Fruit fly (Drosophila melanogaster) whole organism, embryonic: ENCODE results near the gene CG4133.

Source experiments
- Adf1 ChIP-seq: fragments of 200-800 bp; sonication (Bioruptor generic); IDR thresholded peaks from 2 replicates; pipeline ENCODE4 v1.3.6; 2022; ENCODE audit warnings: missing biosample characterization, missing genetic modification characterization
- Blimp-1 ChIP-seq: fragments of 200-800 bp; sonication (Bioruptor generic); optimal IDR thresholded peaks from 3 replicates; lab custom pipeline; 2018; ENCODE audit warnings: missing biosample characterization, missing genetic modification characterization, mild to moderate bottlenecking, moderate library complexity, missing genetic modification reagents
- CG10462 ChIP-seq: fragments of 200-800 bp; sonication (Bioruptor generic); optimal IDR thresholded peaks from 2 replicates; lab custom pipeline; 2016; ENCODE audit warnings: missing biosample characterization, missing genetic modification characterization
- CG1647 ChIP-seq: fragments of 200-800 bp; sonication (Bioruptor generic); optimal IDR thresholded peaks from 3 replicates; lab custom pipeline; 2016; ENCODE audit warnings: missing biosample characterization, missing genetic modification characterization
- CG17359 ChIP-seq: fragments of 200-800 bp; sonication (Bioruptor generic); optimal IDR thresholded peaks from 3 replicates; lab custom pipeline; 2018; ENCODE audit warnings: missing biosample characterization, mild to moderate bottlenecking, missing genetic modification characterization, moderate library complexity
- CG30020 ChIP-seq: fragments of 200-800 bp; optimal IDR thresholded peaks from 2 replicates; lab custom pipeline; 2019; ENCODE audit warnings: missing biosample characterization, mild to moderate bottlenecking, missing genetic modification characterization, moderate library complexity
- CG5953 ChIP-seq: fragments of 200-800 bp; sonication (Bioruptor generic); IDR thresholded peaks from 2 replicates; pipeline ENCODE4 v1.3.6; 2022; ENCODE audit warnings: missing biosample characterization, missing genetic modification characterization
- CG6254 ChIP-seq: fragments of 200-800 bp; sonication (Bioruptor generic); optimal IDR thresholded peaks from 3 replicates; lab custom pipeline; 2017; ENCODE audit warnings: mild to moderate bottlenecking, missing biosample characterization, missing genetic modification reagents, missing genetic modification characterization
- CG6765 ChIP-seq: fragments of 200-800 bp; sonication (Bioruptor generic); optimal IDR thresholded peaks from 3 replicates; lab custom pipeline; 2017; ENCODE audit warnings: missing biosample characterization, mild to moderate bottlenecking, missing genetic modification characterization
- CG6813 ChIP-seq: fragments of 200-800 bp; sonication (Bioruptor generic); optimal IDR thresholded peaks from 2 replicates; lab custom pipeline; 2017; ENCODE audit warnings: missing biosample characterization, missing genetic modification characterization, mild to moderate bottlenecking, moderate library complexity, missing genetic modification reagents
- CG7556 ChIP-seq: fragments of 200-800 bp; sonication (Bioruptor generic); optimal IDR thresholded peaks from 2 replicates; lab custom pipeline; 2017; ENCODE audit warnings: missing biosample characterization, mild to moderate bottlenecking, missing genetic modification characterization
- CHES-1-like ChIP-seq: fragments of 200-800 bp; sonication (Bioruptor generic); optimal IDR thresholded peaks from 2 replicates; lab custom pipeline; 2016; ENCODE audit warnings: missing biosample characterization, missing genetic modification characterization
- E2f2 ChIP-seq: fragments of 200-800 bp; sonication (Bioruptor generic); IDR thresholded peaks from 2 replicates; pipeline ENCODE4 v1.3.6; 2022; ENCODE audit warnings: missing biosample characterization, missing genetic modification characterization
- Fer3 ChIP-seq: fragments of 200-800 bp; sonication (Bioruptor generic); optimal IDR thresholded peaks from 2 replicates; lab custom pipeline; 2018; ENCODE audit warnings: missing biosample characterization, mild to moderate bottlenecking, missing genetic modification characterization, moderate library complexity
- Gug ChIP-seq: fragments of 200-800 bp; sonication (Bioruptor generic); IDR thresholded peaks from 4 replicates; pipeline ENCODE4 v1.3.6; 2022; ENCODE audit warnings: missing biosample characterization, missing genetic modification characterization
- HLH3B ChIP-seq: fragments of 200-800 bp; sonication (Bioruptor generic); IDR thresholded peaks from 2 replicates; pipeline ENCODE4 v1.3.6; 2022; ENCODE audit warnings: missing biosample characterization, missing genetic modification characterization
- Myb ChIP-seq: fragments of 200-800 bp; sonication (Bioruptor generic); optimal IDR thresholded peaks from 2 replicates; lab custom pipeline; 2016; ENCODE audit warnings: missing biosample characterization, missing genetic modification characterization
- NK7.1 ChIP-seq: fragments of 200-800 bp; sonication (Bioruptor generic); optimal IDR thresholded peaks from 3 replicates; lab custom pipeline; 2016; ENCODE audit warnings: missing biosample characterization, missing genetic modification characterization
- Optix ChIP-seq: fragments of 200-800 bp; sonication (Bioruptor generic); IDR thresholded peaks from 3 replicates; pipeline ENCODE4 v1.3.6; 2022; ENCODE audit warnings: missing biosample characterization, missing genetic modification characterization
- Tbp ChIP-seq: fragments of >200 bp; optimal IDR thresholded peaks from 2 replicates; lab custom pipeline; 2018; ENCODE audit warnings: missing biosample characterization, missing genetic modification characterization
- ab ChIP-seq: fragments of 200-800 bp; sonication (Bioruptor generic); optimal IDR thresholded peaks from 2 replicates; lab custom pipeline; 2016; ENCODE audit warnings: missing biosample characterization, missing genetic modification characterization
- bigmax ChIP-seq: fragments of 200-800 bp; sonication (Bioruptor generic); optimal IDR thresholded peaks from 2 replicates; lab custom pipeline; 2018; ENCODE audit warnings: missing biosample characterization, mild to moderate bottlenecking, missing genetic modification characterization
- croc ChIP-seq: fragments of 200-800 bp; sonication (Bioruptor generic); conservative IDR thresholded peaks from 3 replicates; pipeline ENCODE4 v1.3.6; 2022; ENCODE audit warnings: missing biosample characterization, missing genetic modification characterization
- danr ChIP-seq: fragments of 200-800 bp; sonication (Bioruptor generic); IDR thresholded peaks from 2 replicates; pipeline ENCODE4 v1.3.6; 2022; ENCODE audit warnings: missing biosample characterization, missing genetic modification characterization
- gsb-n ChIP-seq: fragments of 200-800 bp; sonication (Bioruptor generic); optimal IDR thresholded peaks from 3 replicates; lab custom pipeline; 2018; ENCODE audit warnings: missing biosample characterization, mild to moderate bottlenecking, missing genetic modification characterization
- knrl ChIP-seq: fragments of 200-800 bp; sonication (Bioruptor generic); IDR thresholded peaks from 3 replicates; pipeline ENCODE4 v1.3.6; 2022; ENCODE audit warnings: missing biosample characterization, missing genetic modification characterization; ENCODE audit not compliant: partially characterized antibody
- lab ChIP-seq: fragments of 200-800 bp; sonication (Bioruptor generic); optimal IDR thresholded peaks from 3 replicates; lab custom pipeline; 2017; ENCODE audit warnings: missing biosample characterization, missing genetic modification characterization, mild to moderate bottlenecking, moderate library complexity, missing genetic modification reagents
- mld ChIP-seq: fragments of 200-800 bp; sonication (Bioruptor generic); IDR thresholded peaks from 3 replicates; pipeline ENCODE4 v1.3.6; 2022; ENCODE audit warnings: missing biosample characterization, missing genetic modification characterization; ENCODE audit not compliant: partially characterized antibody
- nerfin-1 ChIP-seq: fragments of 200-800 bp; sonication (Bioruptor generic); optimal IDR thresholded peaks from 3 replicates; lab custom pipeline; 2019; ENCODE audit warnings: missing biosample characterization, mild to moderate bottlenecking, missing genetic modification characterization, moderate library complexity
- nom ChIP-seq: fragments of 200-800 bp; sonication (Bioruptor generic); optimal IDR thresholded peaks from 2 replicates; lab custom pipeline; 2017; ENCODE audit warnings: missing biosample characterization, missing genetic modification characterization, mild to moderate bottlenecking, moderate library complexity, missing genetic modification reagents
- otp ChIP-seq: fragments of 200-800 bp; sonication (Bioruptor generic); IDR thresholded peaks from 3 replicates; pipeline ENCODE4, ENCODE4 v1.3.6; 2022; ENCODE audit warnings: missing biosample characterization, missing genetic modification characterization
- pan ChIP-seq, 4 experiments: fragments of >200 bp in 3 of 4; fragments of 200-800 bp in 1 of 4; sonication (Bioruptor generic) in 1 of 4; optimal IDR thresholded peaks in 3 of 4; IDR thresholded peaks in 1 of 4; 2 replicates each; pipeline versions ENCODE4 v1.3.6 to Lab custom; 2017 to 2022; ENCODE audit warnings: missing biosample characterization in 2 of 4, missing genetic modification characterization in 2 of 4, mixed read lengths in 1 of 4
- ranshi ChIP-seq: fragments of 200-800 bp; sonication (Bioruptor generic); IDR thresholded peaks from 2 replicates; pipeline ENCODE4 v1.3.6; 2022; ENCODE audit warnings: missing biosample characterization, missing genetic modification characterization
- salm ChIP-seq: fragments of 200-800 bp; sonication (Bioruptor generic); optimal IDR thresholded peaks from 2 replicates; lab custom pipeline; 2018; ENCODE audit warnings: missing biosample characterization, mild to moderate bottlenecking, missing genetic modification characterization
- scrt ChIP-seq: fragments of 200-800 bp; sonication (Bioruptor generic); optimal IDR thresholded peaks from 2 replicates; lab custom pipeline; 2018; ENCODE audit warnings: missing biosample characterization, mild to moderate bottlenecking, missing genetic modification characterization, moderate library complexity
- slp2 ChIP-seq: fragments of 200-800 bp; sonication (Bioruptor generic); optimal IDR thresholded peaks from 2 replicates; lab custom pipeline; 2016; ENCODE audit warnings: missing biosample characterization, missing genetic modification characterization
- sob ChIP-seq: fragments of 200-800 bp; sonication (Bioruptor generic); IDR thresholded peaks from 2 replicates; pipeline ENCODE4 v1.3.6; 2022; ENCODE audit warnings: missing biosample characterization, missing genetic modification characterization
- twi ChIP-seq: fragments of 200-800 bp; optimal IDR thresholded peaks from 2 replicates; lab custom pipeline; 2019; ENCODE audit warnings: missing biosample characterization, mild to moderate bottlenecking, missing genetic modification characterization, moderate library complexity
- unc-4 ChIP-seq: fragments of 200-800 bp; sonication (Bioruptor generic); IDR thresholded peaks from 2 replicates; pipeline ENCODE4 v1.3.6; 2022; ENCODE audit warnings: missing biosample characterization, missing genetic modification characterization; ENCODE audit not compliant: partially characterized antibody
- vfl ChIP-seq: fragments of 200-800 bp; sonication (Bioruptor generic); optimal IDR thresholded peaks from 2 replicates; lab custom pipeline; 2016; ENCODE audit warnings: missing biosample characterization, missing genetic modification characterization
- zfh2 ChIP-seq: fragments of 200-800 bp; sonication (Bioruptor generic); optimal IDR thresholded peaks from 2 replicates; lab custom pipeline; 2016; ENCODE audit warnings: missing biosample characterization, missing genetic modification characterization

CG4133 gene

dm6 chr2L:430820-431628, 24.3 kb upstream of the CG4133 start, which contains the start of gene ex (continued):
- TF ChIP-seq NK7.1 (GFP tag; lab: Kevin White, UChicago) (peak; percentile 13), Fer3 (peak; percentile 54), mld (GFP tag; lab: Robert Waterston, UW) (no peak), sob (peak; percentile 72; the same call in 1 of the 2 replicates), zfh2 (no peak), Adf1 (no peak; the same call in 1 of the 2 replicates), lab (GFP tag; lab: Kevin White, UChicago) (peak; percentile 84), CG7556 (peak; percentile 33), otp (GFP tag; lab: Robert Waterston, UW) (peak; percentile 16; the same call in 1 of the 3 replicates), CHES-1-like (peak; percentile 43), Tbp (GFP tag; lab: Kevin White, UChicago) (no peak), gsb-n (peak; percentile 38), nom (GFP tag; lab: Kevin White, UChicago) (peak; percentile 84), unc-4 (no peak), Blimp-1 (GFP tag; lab: Kevin White, UChicago) (peak; percentile 48), bigmax (GFP tag; lab: Kevin White, UChicago) (no peak), nerfin-1 (peak; percentile 75), Gug (GFP tag; lab: Robert Waterston, UW) (no peak), CG6813 (GFP tag; lab: Kevin White, UChicago) (peak; percentile 85), vfl (no peak), scrt (GFP tag; lab: Kevin White, UChicago) (peak; percentile 56), CG6765 (GFP tag; lab: Kevin White, UChicago) (peak; percentile 82), CG10462 (peak; percentile 29), CG17359 (peak; percentile 79), slp2 (GFP tag; lab: Kevin White, UChicago) (no peak), CG5953 (GFP tag; lab: Robert Waterston, UW) (no peak), croc (GFP tag; lab: Robert Waterston, UW) (no peak), Optix (GFP tag; lab: Robert Waterston, UW) (no peak), ranshi (no peak; the same call in 1 of the 2 replicates), Myb (GFP tag; lab: Kevin White, UChicago) (peak; percentile 28), salm (tag; lab: Kevin White, UChicago) (peak; percentile 35), CG1647 (GFP tag; lab: Kevin White, UChicago) (no peak), E2f2 (peak; percentile 27; the same call in 1 of the 2 replicates), twi (tag; lab: Kevin White, UChicago) (peak; percentile 39), CG30020 (no peak), knrl (no peak), pan (optimal IDR thresholded peaks at IDR 0.05; lab: Kevin White, UChicago) (no peak), pan (GFP tag; optimal IDR thresholded peaks at IDR 0.05 in 1 of 2, IDR thresholded peaks at IDR 0.05 in 1 of 2) (peak in 1 of 2 experiments; percentile 61), CG6254 (GFP tag; lab: Kevin White, UChicago) (peak; percentile 57), ab (GFP tag; lab: Kevin White, UChicago) (no peak), HLH3B (GFP tag; lab: Robert Waterston, UW) (peak; percentile 49; the same call in 1 of the 2 replicates), danr (GFP tag; lab: Robert Waterston, UW) (no peak; the same call in 1 of the 2 replicates)
